Fruit fly (Drosophila melanogaster): ENCODE data around the gene YL-1.

DNA sequence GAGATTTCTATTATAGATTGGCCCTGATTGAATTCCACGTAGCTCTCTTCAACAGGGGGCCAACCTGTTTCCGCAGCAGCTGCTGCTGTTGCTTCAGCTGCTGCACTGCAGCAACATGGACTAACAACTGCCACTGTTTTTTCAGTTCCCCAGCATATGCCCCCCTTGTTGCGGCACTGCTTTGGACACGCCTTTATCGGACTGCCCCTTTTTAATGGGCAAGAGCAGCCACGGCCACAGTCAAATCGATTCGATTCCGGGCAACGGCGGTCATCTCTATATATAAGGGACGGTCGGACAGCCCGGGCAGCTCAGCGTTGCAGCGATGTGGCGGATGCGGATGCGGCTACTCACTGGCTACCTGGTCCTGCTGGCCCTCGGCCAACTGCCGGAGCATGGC is 45.1 kb downstream of the YL-1 start, which contains the start of gene Acp32CD:
- no peak for TF ChIP-seq usp (GFP tag; optimal IDR thresholded peaks at IDR 0.05)
- no peak for TF ChIP-seq pan (optimal IDR thresholded peaks at IDR 0.05)
- no peak for TF ChIP-seq psq (optimal IDR thresholded peaks at IDR 0.05)
- no peak for TF ChIP-seq CG8478 (optimal IDR thresholded peaks at IDR 0.05)
